Worm (Caenorhabditis elegans): ENCODE measurements around the gene srz-96.

- TF ChIP-seq hpl-2 (GFP tag; optimal IDR thresholded peaks at IDR 0.05) (no peak), mef-2 (tag; optimal IDR thresholded peaks at IDR 0.05) (no peak), unc-86 (tag; optimal IDR thresholded peaks at IDR 0.05) (no peak), efl-3 (GFP tag; optimal IDR thresholded peaks at IDR 0.05) (no peak), elt-2 (tag; optimal IDR thresholded peaks at IDR 0.05) (no peak), lsy-2 (tag; optimal IDR thresholded peaks at IDR 0.05) (no peak)
These were observed 27.5 kb upstream of the srz-96 start, which contains the start of gene srbc-26 for ce11 chrV:17171551-17171950.
